Fruit fly (Drosophila melanogaster): ENCODE data around the gene CG33766.

- TF ChIP-seq CG7839 (tag; optimal IDR thresholded peaks at IDR 0.05) (no peak), B-H1 (GFP tag; IDR thresholded peaks at IDR 0.05) (no peak), CG17829 (tag; optimal IDR thresholded peaks at IDR 0.05) (no peak), GATAe (GFP tag; conservative IDR thresholded peaks at IDR 0.05) (no peak), sisA (GFP tag; IDR thresholded peaks at IDR 0.05) (no peak), CG9437 (GFP tag; optimal IDR thresholded peaks at IDR 0.05) (no peak), dan (GFP tag; IDR thresholded peaks at IDR 0.05) (no peak), Hr39 (optimal IDR thresholded peaks at IDR 0.05) (no peak), zen (tag; optimal IDR thresholded peaks at IDR 0.05) (no peak)
Measured at dm6 chr3L:22670174-22670573, 24.7 kb downstream of the CG33766 start.

Data from whole organism, embryonic.